Worm (Caenorhabditis elegans) whole organism, L4 larva: ENCODE data around the gene F39E9.14.

ENCODE experiments used
- Y105C5A.15 ChIP-seq: fragments of 200-800 bp; sonication (Bioruptor generic); IDR thresholded peaks from 2 replicates; pipeline ENCODE4 v1.3.6; 2022; ENCODE audit warnings: missing genetic modification characterization, missing compliant biosample characterization
- ama-1 ChIP-seq: fragments of 150-350 bp; optimal IDR thresholded peaks from 2 replicates; lab custom pipeline; 2014; ENCODE audit warnings: inconsistent platforms, mixed read lengths
- daf-16 ChIP-seq, 3 experiments: sonication (generic microtip); optimal IDR thresholded peaks; 2 replicates each; lab custom pipeline; 2016 to 2017; ENCODE audit warnings: missing genetic modification characterization in 3 of 3, missing genetic modification reagents in 3 of 3, mild to moderate bottlenecking in 2 of 3, missing compliant biosample characterization in 2 of 3, missing biosample characterization in 1 of 3, moderate library complexity in 1 of 3
- dmd-6 ChIP-seq: fragments of 200-800 bp; sonication (Bioruptor generic); IDR thresholded peaks from 2 replicates; pipeline ENCODE4 v1.3.6; 2022; ENCODE audit warnings: missing genetic modification reagents, missing genetic modification characterization, missing compliant biosample characterization
- dpl-1 ChIP-seq: fragments of 150-350 bp; optimal IDR thresholded peaks from 2 replicates; lab custom pipeline; 2014; ENCODE audit warnings: missing biosample characterization, missing genetic modification reagents, missing genetic modification characterization
- hif-1 ChIP-seq, 2 experiments: sonication (generic microtip); optimal IDR thresholded peaks; 2 replicates each; lab custom pipeline; 2016 to 2017; ENCODE audit warnings: missing compliant biosample characterization in 2 of 2, missing genetic modification characterization in 2 of 2, missing genetic modification reagents in 2 of 2, missing genotype in 2 of 2, mild to moderate bottlenecking in 1 of 2
- hlh-11 ChIP-seq: fragments of 200-800 bp; sonication (Bioruptor generic); optimal IDR thresholded peaks from 2 replicates; lab custom pipeline; 2018; ENCODE audit warnings: mild to moderate bottlenecking, missing genetic modification characterization, missing compliant biosample characterization
- lsy-2 ChIP-seq, 2 experiments: fragments of 150-350 bp in 1 of 2; sonication (generic microtip) in 1 of 2; optimal IDR thresholded peaks; 2 replicates each; lab custom pipeline; 2014 to 2017; ENCODE audit warnings: missing biosample characterization in 2 of 2, missing genetic modification characterization in 2 of 2
- mep-1 ChIP-seq: fragments of 150-350 bp; sonication (generic microtip); optimal IDR thresholded peaks from 3 replicates; lab custom pipeline; 2014; ENCODE audit warnings: missing biosample characterization, missing genetic modification characterization
- nhr-42 ChIP-seq: fragments of 200-800 bp; sonication (Bioruptor generic); IDR thresholded peaks from 2 replicates; pipeline ENCODE4 v1.3.6; 2022; ENCODE audit warnings: missing genetic modification characterization, missing compliant biosample characterization
- sdz-12 ChIP-seq: fragments of 200-800 bp; sonication (Bioruptor generic); optimal IDR thresholded peaks from 2 replicates; lab custom pipeline; 2018; ENCODE audit warnings: mild to moderate bottlenecking, missing genetic modification characterization, missing compliant biosample characterization
- skn-1 ChIP-seq: fragments of 150-350 bp; optimal IDR thresholded peaks from 2 replicates; lab custom pipeline; 2014; ENCODE audit warnings: missing biosample characterization, missing genetic modification characterization
- spr-1 ChIP-seq: sonication (generic microtip); optimal IDR thresholded peaks from 2 replicates; lab custom pipeline; 2016; ENCODE audit warnings: mild to moderate bottlenecking, missing genetic modification characterization, missing compliant biosample characterization
- unc-130 ChIP-seq: sonication (generic microtip); optimal IDR thresholded peaks from 2 replicates; lab custom pipeline; 2016; ENCODE audit warnings: missing genetic modification reagents, missing genetic modification characterization, missing compliant biosample characterization

ce11 chrII:3267815-3268214, 22.6 kb downstream of the F39E9.14 start:
- no peak for TF ChIP-seq unc-130 (GFP tag; lab: Kevin White, UChicago)
- TF ChIP-seq hif-1 (tag; optimal IDR thresholded peaks at IDR 0.05; lab: Kevin White, UChicago) = no peak
- TF ChIP-seq mep-1 (tag; lab: Kevin White, UChicago) = no peak
- TF ChIP-seq ama-1 = no peak
- TF ChIP-seq dpl-1 (GFP tag; lab: Kevin White, UChicago) = no peak
- TF ChIP-seq lsy-2 (tag; optimal IDR thresholded peaks at IDR 0.05; lab: Kevin White, UChicago) = no peak
- TF ChIP-seq sdz-12 (GFP tag; lab: Kevin White, UChicago) = no peak
- no peak for TF ChIP-seq skn-1 (tag; lab: Kevin White, UChicago)
- no peak for TF ChIP-seq nhr-42 (GFP tag; lab: Robert Waterston, UW)
- no peak for TF ChIP-seq spr-1 (tag; lab: Kevin White, UChicago)
- peak in 1 of 2 experiments; percentile 21 for TF ChIP-seq daf-16 (GFP tag; optimal IDR thresholded peaks at IDR 0.05; lab: Kevin White, UChicago)
- no peak for TF ChIP-seq daf-16 (tag; optimal IDR thresholded peaks at IDR 0.05; lab: Kevin White, UChicago)
- peak; percentile 28; the same call in 1 of the 2 replicates for TF ChIP-seq dmd-6 (GFP tag; lab: Robert Waterston, UW)
- TF ChIP-seq Y105C5A.15 (GFP tag; lab: Robert Waterston, UW) = no peak
- TF ChIP-seq hlh-11 (tag; lab: Kevin White, UChicago) = no peak
